Worm (Caenorhabditis elegans): ENCODE measurements around the gene metl-1.

DNA sequence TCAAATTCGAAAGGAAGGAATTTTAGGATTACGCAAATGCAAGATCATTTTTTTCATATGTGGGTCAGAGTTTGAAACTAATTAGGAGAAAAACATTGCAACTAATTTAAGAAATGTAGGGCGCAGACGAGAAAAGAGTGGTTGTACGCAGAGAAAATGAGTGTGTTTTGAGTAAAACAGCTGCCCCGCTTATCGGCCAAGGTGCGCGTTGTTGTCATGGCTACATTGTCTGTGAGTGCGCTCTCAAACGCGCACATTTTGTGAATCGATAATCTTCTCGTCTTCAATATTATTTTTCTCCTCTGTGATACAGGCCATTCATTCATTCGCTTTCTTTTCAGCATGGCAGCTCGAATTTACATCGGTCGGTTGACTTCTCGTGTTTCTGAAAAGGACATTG is 19.7 kb downstream of the metl-1 start:
- no peak for TF ChIP-seq pag-3 (tag; optimal IDR thresholded peaks at IDR 0.05; ENCODE audit: borderline replicate concordance)
- no peak for TF ChIP-seq npax-4 (tag; optimal IDR thresholded peaks at IDR 0.05)
- TF ChIP-seq rnt-1 (tag; optimal IDR thresholded peaks at IDR 0.05), result no peak
- no peak for TF ChIP-seq ama-1 (optimal IDR thresholded peaks at IDR 0.05)
- TF ChIP-seq lim-6 (tag; optimal IDR thresholded peaks at IDR 0.05), result no peak
- TF ChIP-seq elt-2 (tag; optimal IDR thresholded peaks at IDR 0.05), result no peak
- TF ChIP-seq unc-3 (GFP tag; conservative IDR thresholded peaks at IDR 0.05), result no peak
- TF ChIP-seq unc-3 (tag; optimal IDR thresholded peaks at IDR 0.05), result no peak
- no peak for TF ChIP-seq pax-1 (tag; optimal IDR thresholded peaks at IDR 0.05)
- no peak for TF ChIP-seq nfya-1 (tag; optimal IDR thresholded peaks at IDR 0.05)
- no peak for TF ChIP-seq K02D7.2 (tag; optimal IDR thresholded peaks at IDR 0.05)
- no peak for TF ChIP-seq pha-4 (tag; optimal IDR thresholded peaks at IDR 0.05)
- TF ChIP-seq ceh-9 (tag; optimal IDR thresholded peaks at IDR 0.05), result no peak
- TF ChIP-seq unc-55 (GFP tag; optimal IDR thresholded peaks at IDR 0.05), result no peak
- TF ChIP-seq pqm-1 (tag; optimal IDR thresholded peaks at IDR 0.05), result no peak

Data from whole organism, late embryonic.